Worm (Caenorhabditis elegans) whole organism, L4 larva: Measurements from ENCODE around the gene cyp-35A4.
A peak's percentile ranks its signal among the peaks of the same experiment; 100 is the strongest.

Source experiments
- R02D3.7 ChIP-seq: fragments of 150-350 bp; sonication (generic microtip); optimal IDR thresholded peaks from 3 replicates; lab custom pipeline; 2014; ENCODE audit warnings: missing biosample characterization, missing genetic modification characterization
- T20F7.1 ChIP-seq: fragments of 200-800 bp; sonication (Bioruptor generic); optimal IDR thresholded peaks from 2 replicates; lab custom pipeline; 2018; ENCODE audit warnings: mild to moderate bottlenecking, missing genetic modification characterization, missing compliant biosample characterization
- ceh-44 ChIP-seq: fragments of 200-800 bp; sonication (Bioruptor generic); IDR thresholded peaks from 2 replicates; pipeline ENCODE4 v1.3.6; 2022; ENCODE audit warnings: missing genetic modification reagents, missing genetic modification characterization, missing compliant biosample characterization
- cey-2 ChIP-seq: sonication (generic microtip); optimal IDR thresholded peaks from 3 replicates; lab custom pipeline; 2017; ENCODE audit warnings: missing genetic modification characterization, mild to moderate bottlenecking, missing compliant biosample characterization, antibody characterized with exemption, borderline replicate concordance; ENCODE audit not compliant: insufficient read depth
- ctbp-1 ChIP-seq: fragments of 200-800 bp; sonication (Bioruptor generic); IDR thresholded peaks from 2 replicates; pipeline ENCODE4 v1.3.6; 2022; ENCODE audit warnings: missing genetic modification reagents, missing genetic modification characterization, missing compliant biosample characterization
- daf-12 ChIP-seq: fragments of 150-350 bp; optimal IDR thresholded peaks from 2 replicates; lab custom pipeline; 2014; ENCODE audit warnings: missing biosample characterization, missing genetic modification reagents, missing genetic modification characterization
- dmd-6 ChIP-seq: fragments of 200-800 bp; sonication (Bioruptor generic); IDR thresholded peaks from 2 replicates; pipeline ENCODE4 v1.3.6; 2022; ENCODE audit warnings: missing genetic modification reagents, missing genetic modification characterization, missing compliant biosample characterization
- dpl-1 ChIP-seq: fragments of 150-350 bp; optimal IDR thresholded peaks from 2 replicates; lab custom pipeline; 2014; ENCODE audit warnings: missing biosample characterization, missing genetic modification reagents, missing genetic modification characterization
- dve-1 ChIP-seq: sonication (generic microtip); optimal IDR thresholded peaks from 2 replicates; lab custom pipeline; 2017; ENCODE audit warnings: antibody characterized with exemption, mild to moderate bottlenecking, missing genetic modification characterization, missing compliant biosample characterization; ENCODE audit not compliant: insufficient read depth
- fos-1 ChIP-seq: fragments of 150-350 bp; optimal IDR thresholded peaks from 2 replicates; lab custom pipeline; 2014; ENCODE audit warnings: missing biosample characterization, missing genetic modification characterization
- hlh-11 ChIP-seq: fragments of 200-800 bp; sonication (Bioruptor generic); optimal IDR thresholded peaks from 2 replicates; lab custom pipeline; 2018; ENCODE audit warnings: mild to moderate bottlenecking, missing genetic modification characterization, missing compliant biosample characterization
- hlh-30 ChIP-seq: sonication (generic microtip); optimal IDR thresholded peaks from 2 replicates; lab custom pipeline; 2017; ENCODE audit warnings: antibody characterized with exemption, mild to moderate bottlenecking, missing genetic modification characterization, missing compliant biosample characterization; ENCODE audit not compliant: insufficient read depth
- hmg-1.1 ChIP-seq: fragments of 200-800 bp; sonication (Bioruptor generic); IDR thresholded peaks from 2 replicates; pipeline ENCODE4 v1.3.6; 2022; ENCODE audit warnings: missing genetic modification reagents, missing genetic modification characterization, missing compliant biosample characterization
- jun-1 ChIP-seq: fragments of 150-350 bp; optimal IDR thresholded peaks from 2 replicates; lab custom pipeline; 2014; ENCODE audit warnings: missing biosample characterization, missing genetic modification reagents, missing genetic modification characterization
- lin-29 ChIP-seq: fragments of 200-800 bp; sonication (Bioruptor generic); IDR thresholded peaks from 2 replicates; pipeline ENCODE4 v1.3.6; 2022; ENCODE audit warnings: missing genetic modification reagents, missing genetic modification characterization, missing compliant biosample characterization
- lin-39 ChIP-seq: fragments of 150-350 bp; optimal IDR thresholded peaks from 2 replicates; lab custom pipeline; 2014; ENCODE audit warnings: missing biosample characterization, missing genetic modification reagents, missing genetic modification characterization
- madf-5 ChIP-seq, 2 experiments: fragments of 200-800 bp; sonication (Bioruptor generic); IDR thresholded peaks; 2 replicates each; pipeline ENCODE4 v1.3.6; 2022; ENCODE audit warnings: missing compliant biosample characterization in 2 of 2, missing genetic modification characterization in 2 of 2
- mxl-3 ChIP-seq: fragments of 200-800 bp; sonication (Bioruptor generic); optimal IDR thresholded peaks from 2 replicates; lab custom pipeline; 2018; ENCODE audit warnings: mild to moderate bottlenecking, missing genetic modification characterization, missing compliant biosample characterization
- nhr-11 ChIP-seq: fragments of 150-350 bp; optimal IDR thresholded peaks from 2 replicates; lab custom pipeline; 2014; ENCODE audit warnings: missing biosample characterization, missing genetic modification characterization
- nhr-111 ChIP-seq: fragments of 200-800 bp; sonication (Bioruptor generic); optimal IDR thresholded peaks from 2 replicates; lab custom pipeline; 2018; ENCODE audit warnings: mild to moderate bottlenecking, missing genetic modification characterization, missing compliant biosample characterization
- nhr-28 ChIP-seq: fragments of 150-350 bp; optimal IDR thresholded peaks from 2 replicates; lab custom pipeline; 2014; ENCODE audit warnings: missing biosample characterization, missing genetic modification characterization
- nhr-42 ChIP-seq: fragments of 200-800 bp; sonication (Bioruptor generic); IDR thresholded peaks from 2 replicates; pipeline ENCODE4 v1.3.6; 2022; ENCODE audit warnings: missing genetic modification characterization, missing compliant biosample characterization
- nhr-76 ChIP-seq: fragments of 150-350 bp; optimal IDR thresholded peaks from 2 replicates; lab custom pipeline; 2014; ENCODE audit warnings: missing biosample characterization, missing genetic modification characterization
- pqm-1 ChIP-seq: sonication (generic microtip); optimal IDR thresholded peaks from 2 replicates; lab custom pipeline; 2017; ENCODE audit warnings: missing biosample characterization, missing genetic modification characterization
- spr-1 ChIP-seq: sonication (generic microtip); optimal IDR thresholded peaks from 2 replicates; lab custom pipeline; 2016; ENCODE audit warnings: mild to moderate bottlenecking, missing genetic modification characterization, missing compliant biosample characterization
- tag-97 ChIP-seq: fragments of 200-800 bp; sonication (Bioruptor generic); IDR thresholded peaks from 2 replicates; pipeline ENCODE4 v1.3.6; 2022; ENCODE audit warnings: missing genetic modification characterization, missing compliant biosample characterization
- unc-62 ChIP-seq, 3 experiments: fragments of 150-350 bp in 1 of 3; sonication (generic microtip); optimal IDR thresholded peaks in 2 of 3; peaks in 1 of 3; 1 replicate in 1 of 3; 2 replicates in 2 of 3; lab custom pipeline; 2014 to 2017; ENCODE audit warnings: missing biosample characterization in 3 of 3, missing genetic modification characterization in 3 of 3, missing genetic modification reagents in 3 of 3, missing genotype in 1 of 3
- vab-7 ChIP-seq: fragments of 200-800 bp; sonication (Bioruptor generic); IDR thresholded peaks from 2 replicates; pipeline ENCODE4 v1.3.6; 2022; ENCODE audit warnings: missing genetic modification reagents, missing genetic modification characterization, missing compliant biosample characterization
- zfp-3 ChIP-seq: fragments of 200-800 bp; sonication (Bioruptor generic); conservative IDR thresholded peaks from 2 replicates; pipeline ENCODE4 v1.3.6; 2022; ENCODE audit warnings: missing genetic modification reagents, missing genetic modification characterization, missing compliant biosample characterization
- zip-2 ChIP-seq: fragments of 150-350 bp; optimal IDR thresholded peaks from 2 replicates; lab custom pipeline; 2014; ENCODE audit warnings: missing biosample characterization, missing genetic modification characterization
- ztf-7 ChIP-seq: fragments of 150-350 bp; optimal IDR thresholded peaks from 2 replicates; lab custom pipeline; 2014; ENCODE audit warnings: missing biosample characterization, missing genetic modification characterization

Gene cyp-35A4

DNA sequence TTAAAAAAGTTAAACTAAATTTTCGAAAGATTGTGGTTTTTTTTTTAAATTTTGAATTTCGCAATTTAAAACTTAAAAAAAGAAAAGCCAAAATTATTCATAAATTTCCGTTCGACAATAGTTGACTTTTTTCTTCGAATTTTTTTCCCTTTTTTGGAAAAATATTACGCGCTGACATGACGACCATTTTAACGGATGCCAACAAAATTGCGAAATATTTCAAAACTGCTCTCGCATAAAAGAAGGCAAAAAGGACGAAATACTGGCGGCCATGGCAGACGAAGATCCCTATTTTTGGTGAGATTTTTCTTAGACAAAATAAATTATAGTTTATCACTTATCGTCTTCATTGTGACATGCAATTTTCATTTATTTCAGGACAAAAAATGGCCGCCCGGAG is 7.1 kb downstream of the cyp-35A4 start:
- TF ChIP-seq zip-2 (tag; lab: Kevin White, UChicago), result peak; percentile 63
- TF ChIP-seq lin-29 (GFP tag; lab: Robert Waterston, UW), result no peak

DNA sequence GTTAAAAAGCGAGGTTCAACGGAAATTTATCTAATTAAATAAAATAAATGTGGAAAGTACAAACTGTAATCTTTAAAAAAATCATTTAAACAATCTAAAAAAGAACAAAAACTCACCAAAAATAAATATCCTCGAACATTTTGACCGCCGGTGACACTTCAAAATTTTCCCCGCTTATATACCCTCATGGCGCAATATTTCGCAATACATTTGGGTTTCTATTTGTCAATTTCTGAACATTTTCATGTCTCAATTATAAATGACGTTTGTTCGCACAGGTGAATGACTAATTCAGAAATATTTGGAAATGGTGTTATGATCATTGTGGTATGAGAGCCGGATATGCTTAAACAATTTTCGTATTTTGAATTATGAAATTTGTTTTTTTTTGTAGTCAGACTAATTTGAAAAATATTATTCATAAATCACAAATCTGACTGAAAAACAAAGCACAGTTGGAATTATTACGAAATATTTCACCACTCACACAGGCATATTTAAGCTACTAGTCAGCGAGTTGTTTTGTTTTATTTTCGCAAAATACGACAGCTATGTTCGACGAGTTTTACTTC is 10.5 kb downstream of the cyp-35A4 start, which contains the start of the genes C49G7.10 and irg-2:
Gene C49G7.10, minus strand, starts transcription at position 169 of the 572 bp plus-strand sequence.
Gene irg-2, plus strand, starts transcription at position 329 of the 572 bp plus-strand sequence.
- no peak for TF ChIP-seq nhr-76 (tag; lab: Kevin White, UChicago)
- no peak for TF ChIP-seq lin-39
- TF ChIP-seq zip-2 (tag; lab: Kevin White, UChicago), result peak; percentile 100
- no peak for TF ChIP-seq zfp-3 (GFP tag; lab: Robert Waterston, UW)
- TF ChIP-seq dmd-6 (GFP tag; lab: Robert Waterston, UW), result peak; percentile 62
- TF ChIP-seq unc-62 (GFP tag; optimal IDR thresholded peaks at IDR 0.05 in 1 of 2; lab: Kevin White, UChicago), result peak in 1 of 2 experiments; percentile 14
- no peak for TF ChIP-seq unc-62 (tag; optimal IDR thresholded peaks at IDR 0.05; lab: Kevin White, UChicago)
- peak; percentile 18 for TF ChIP-seq nhr-28 (tag; lab: Kevin White, UChicago)
- no peak for TF ChIP-seq mxl-3 (GFP tag; lab: Kevin White, UChicago)
- TF ChIP-seq hmg-1.1 (GFP tag; lab: Robert Waterston, UW), result no peak
- peak; percentile 46 for TF ChIP-seq nhr-11
- TF ChIP-seq dve-1 (tag; lab: Kevin White, UChicago), result peak; percentile 59
- peak; percentile 98 for TF ChIP-seq ztf-7 (tag; lab: Kevin White, UChicago)
- TF ChIP-seq pqm-1 (tag; lab: Kevin White, UChicago), result peak; percentile 12
- peak; percentile 31 for TF ChIP-seq T20F7.1
- TF ChIP-seq spr-1 (tag; lab: Kevin White, UChicago), result no peak
- peak; percentile 7 for TF ChIP-seq dpl-1

DNA sequence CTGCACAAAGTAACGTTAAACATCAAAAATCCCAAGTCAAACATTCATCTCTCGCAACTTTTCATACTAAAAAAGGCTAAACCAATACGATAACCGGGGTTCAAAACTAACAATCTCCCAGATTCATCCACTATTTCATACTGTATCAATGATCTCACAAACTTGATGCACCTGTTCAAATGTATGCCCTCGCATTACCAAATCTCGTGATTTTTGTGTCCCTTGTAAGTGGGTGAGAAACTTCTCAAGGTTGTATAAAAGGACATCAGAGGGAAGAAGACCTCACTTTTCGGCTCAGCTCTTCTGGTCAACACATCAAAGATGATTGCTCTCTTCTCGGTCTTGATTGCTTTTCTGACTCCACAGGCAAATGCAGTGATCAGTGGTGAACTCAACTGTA is 12.2 kb downstream of the cyp-35A4 start, which contains the start of gene phat-3:
Gene phat-3, plus strand, starts transcription at position 301 of the 400 bp plus-strand sequence.
- no peak for TF ChIP-seq R02D3.7 (tag; lab: Kevin White, UChicago)
- TF ChIP-seq hlh-30 (tag; lab: Kevin White, UChicago), result no peak
- no peak for TF ChIP-seq fos-1 (tag; lab: Kevin White, UChicago)
- no peak for TF ChIP-seq unc-62 (GFP tag; optimal IDR thresholded peaks at IDR 0.05 in 1 of 2; lab: Kevin White, UChicago)
- TF ChIP-seq unc-62 (tag; optimal IDR thresholded peaks at IDR 0.05; lab: Kevin White, UChicago), result no peak
- no peak for TF ChIP-seq vab-7 (GFP tag; lab: Robert Waterston, UW)
- TF ChIP-seq nhr-42 (GFP tag; lab: Robert Waterston, UW), result no peak
- TF ChIP-seq madf-5 (GFP tag; IDR thresholded peaks at IDR 0.05; lab: Robert Waterston, UW), result no peak
- TF ChIP-seq ztf-7 (tag; lab: Kevin White, UChicago), result no peak
- no peak for TF ChIP-seq jun-1 (tag; lab: Kevin White, UChicago)
- TF ChIP-seq cey-2 (tag; lab: Kevin White, UChicago), result no peak
- TF ChIP-seq mxl-3 (GFP tag; lab: Kevin White, UChicago), result no peak

DNA sequence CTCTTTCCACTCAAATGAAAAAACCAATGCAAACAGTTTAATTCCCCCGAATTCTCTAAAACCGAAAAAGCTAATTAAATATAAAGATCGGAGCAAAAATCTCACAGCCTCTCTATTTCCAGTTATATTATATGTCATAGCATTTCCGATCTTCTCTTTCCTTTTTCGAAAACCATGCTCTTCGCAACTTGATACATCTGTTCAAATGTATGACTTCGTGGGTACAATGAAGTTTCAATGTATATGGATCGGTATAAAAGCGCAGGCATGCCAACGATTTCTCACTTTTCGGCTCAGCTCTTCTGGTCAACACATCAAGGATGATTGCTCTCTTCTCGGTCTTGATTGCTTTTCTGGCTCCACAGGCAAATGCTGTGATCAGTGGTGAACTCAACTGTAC is 14.7 kb downstream of the cyp-35A4 start, which contains the start of gene phat-7:
Gene phat-7, plus strand, starts transcription at position 301 of the 400 bp plus-strand sequence.
- TF ChIP-seq ceh-44 (GFP tag; lab: Robert Waterston, UW) (no peak), ctbp-1 (GFP tag; lab: Robert Waterston, UW) (no peak), nhr-111 (GFP tag; lab: Kevin White, UChicago) (no peak), hlh-11 (tag; lab: Kevin White, UChicago) (no peak), nhr-28 (tag; lab: Kevin White, UChicago) (no peak), tag-97 (GFP tag; lab: Robert Waterston, UW) (no peak), daf-12 (tag; lab: Kevin White, UChicago) (no peak)
- TF ChIP-seq, all 104 proteins: peak for 0
